Fruit fly (Drosophila melanogaster): Measurements from ENCODE around the gene Traf6.

DNA sequence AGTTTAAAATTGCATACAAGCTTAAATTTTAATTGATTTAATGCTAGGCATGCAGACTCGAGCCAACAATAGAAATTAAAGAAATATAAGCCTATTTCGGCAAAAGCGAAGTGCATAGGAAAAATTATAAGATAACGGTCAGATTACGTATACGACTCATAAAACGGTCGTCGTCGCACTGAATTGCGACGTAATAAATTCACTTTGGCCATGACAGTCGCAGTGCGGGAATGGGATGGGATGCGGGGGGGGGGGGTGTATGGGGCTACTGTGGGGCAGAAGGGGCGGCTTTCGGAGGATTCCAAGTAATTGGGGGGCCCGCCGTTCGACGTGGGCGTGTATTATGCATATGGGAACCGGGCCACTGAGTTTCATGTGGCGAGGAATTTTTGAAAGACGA is 46.2 kb downstream of the Traf6 start:
- TF ChIP-seq sens (GFP tag), result no peak
- TF ChIP-seq CG2202 (tag; optimal IDR thresholded peaks at IDR 0.05), result no peak
- no peak for TF ChIP-seq abd-A (tag; optimal IDR thresholded peaks at IDR 0.05)
- no peak for TF ChIP-seq CG18619 (GFP tag; optimal IDR thresholded peaks at IDR 0.05)
- TF ChIP-seq CG3407 (GFP tag; optimal IDR thresholded peaks at IDR 0.05), result no peak
- no peak for TF ChIP-seq gro (GFP tag; optimal IDR thresholded peaks at IDR 0.05)
- no peak for TF ChIP-seq CG31388 (GFP tag; optimal IDR thresholded peaks at IDR 0.05)
- no peak for TF ChIP-seq CG14014 (GFP tag; IDR thresholded peaks at IDR 0.05)
- no peak for TF ChIP-seq Aef1 (GFP tag; IDR thresholded peaks at IDR 0.05)
- no peak for TF ChIP-seq CG11398 (GFP tag; optimal IDR thresholded peaks at IDR 0.05)
- TF ChIP-seq Sox102F (GFP tag; optimal IDR thresholded peaks at IDR 0.05), result no peak

Measured in whole organism, embryonic.